Worm (Caenorhabditis elegans): ENCODE results near the gene srj-22.

srj-22 gene

ce11 chrV:10736756-10737155, 6.8 kb downstream of the srj-22 start, which contains the start of the genes mre-11 and wdr-5.3 (continued):
- TF ChIP-seq zip-4 (GFP tag; optimal IDR thresholded peaks at IDR 0.05): no peak
- no peak for TF ChIP-seq nhr-12 (tag; optimal IDR thresholded peaks at IDR 0.05)
- TF ChIP-seq unc-62 (GFP tag; optimal IDR thresholded peaks at IDR 0.05): no peak
- peak; percentile 57 for TF ChIP-seq skn-1 (tag; optimal IDR thresholded peaks at IDR 0.05)
- TF ChIP-seq nhr-28 (tag; optimal IDR thresholded peaks at IDR 0.05): no peak
- TF ChIP-seq isw-1 (GFP tag; IDR thresholded peaks at IDR 0.05): peak; percentile 46
- TF ChIP-seq irx-1 (tag; optimal IDR thresholded peaks at IDR 0.05): peak; percentile 68
- no peak for TF ChIP-seq hpl-2 (GFP tag; optimal IDR thresholded peaks at IDR 0.05)
- TF ChIP-seq Y116A8C.19 (tag; optimal IDR thresholded peaks at IDR 0.05; ENCODE audit: borderline replicate concordance): no peak
- peak in 1 of 2 experiments; percentile 41 for TF ChIP-seq mdl-1 (tag; optimal IDR thresholded peaks at IDR 0.05)
- TF ChIP-seq lin-13 (GFP tag; optimal IDR thresholded peaks at IDR 0.05): peak; percentile 56
- no peak for TF ChIP-seq vab-15 (tag; optimal IDR thresholded peaks at IDR 0.05)
- TF ChIP-seq nhr-237 (tag; optimal IDR thresholded peaks at IDR 0.05): no peak
- TF ChIP-seq sptf-1 (tag; optimal IDR thresholded peaks at IDR 0.05): no peak
- TF ChIP-seq pax-3 (tag; optimal IDR thresholded peaks at IDR 0.05): peak; percentile 60
- TF ChIP-seq ceh-88 (GFP tag; IDR thresholded peaks at IDR 0.05): no peak
- TF ChIP-seq pqm-1 (tag; optimal IDR thresholded peaks at IDR 0.05): no peak
- no peak for TF ChIP-seq mef-2 (tag; optimal IDR thresholded peaks at IDR 0.05)
- TF ChIP-seq hlh-17 (GFP tag; optimal IDR thresholded peaks at IDR 0.05; ENCODE audit: borderline replicate concordance): no peak
- TF ChIP-seq nhr-90 (tag; optimal IDR thresholded peaks at IDR 0.05; ENCODE audit: poor library complexity): peak; percentile 71
- no peak for TF ChIP-seq pag-3 (tag; optimal IDR thresholded peaks at IDR 0.05; ENCODE audit: borderline replicate concordance, insufficient read depth)
- no peak for TF ChIP-seq lin-14 (GFP tag; optimal IDR thresholded peaks at IDR 0.05)
- TF ChIP-seq C16A3.4 (tag; optimal IDR thresholded peaks at IDR 0.05): peak; percentile 50
- TF ChIP-seq fos-1 (tag; optimal IDR thresholded peaks at IDR 0.05): no peak
- TF ChIP-seq unc-98 (GFP tag; IDR thresholded peaks at IDR 0.05): no peak
- TF ChIP-seq C04F5.9 (tag; optimal IDR thresholded peaks at IDR 0.05): peak; percentile 29
- peak; percentile 90 for TF ChIP-seq lir-3 (tag; optimal IDR thresholded peaks at IDR 0.05; ENCODE audit: poor library complexity)
- TF ChIP-seq egl-13 (tag; optimal IDR thresholded peaks at IDR 0.05): peak; percentile 41
- TF ChIP-seq sox-4 (tag; optimal IDR thresholded peaks at IDR 0.05): peak; percentile 52
- TF ChIP-seq fkh-4 (tag; optimal IDR thresholded peaks at IDR 0.05; ENCODE audit: borderline replicate concordance): peak; percentile 17
- no peak for TF ChIP-seq unc-30 (tag; optimal IDR thresholded peaks at IDR 0.05)
- no peak for TF ChIP-seq alr-1 (tag; optimal IDR thresholded peaks at IDR 0.05; ENCODE audit: borderline replicate concordance)
- peak; percentile 51 for TF ChIP-seq unc-86 (tag; optimal IDR thresholded peaks at IDR 0.05)
- peak; percentile 75 for TF ChIP-seq nhr-85 (tag)

ce11 chrV:10731989-10732472, 11.5 kb downstream of the srj-22 start, which contains the start of gene T28B11.1:
TSS of gene T28B11.1 (minus strand) at chrV:10732422.
- TF ChIP-seq lin-35 (GFP tag; optimal IDR thresholded peaks at IDR 0.05): peak in 1 of 2 experiments; percentile 3
- peak; percentile 78 for TF ChIP-seq elt-2 (tag; optimal IDR thresholded peaks at IDR 0.05)
- no peak for TF ChIP-seq blmp-1 (tag; optimal IDR thresholded peaks at IDR 0.05)
- TF ChIP-seq rnt-1 (tag; optimal IDR thresholded peaks at IDR 0.05): no peak

ce11 chrV:10730824-10731416, 12.6 kb downstream of the srj-22 start:
- no peak for TF ChIP-seq tbx-2 (tag; optimal IDR thresholded peaks at IDR 0.05)
- peak; percentile 20 for TF ChIP-seq blmp-1 (tag; optimal IDR thresholded peaks at IDR 0.05)
- TF ChIP-seq nhr-85 (tag): peak; percentile 57

Data from whole organism, L1 larva.